Fruit fly (Drosophila melanogaster) whole organism, embryonic: Measurements from ENCODE around the gene Sf3b3.
A peak's percentile ranks its signal among the peaks of the same experiment; 100 is the strongest.

Experiments used
- Abd-B ChIP-seq: fragments of 200-800 bp; sonication (Bioruptor generic); optimal IDR thresholded peaks from 2 replicates; lab custom pipeline; 2018; ENCODE audit warnings: missing biosample characterization, mild to moderate bottlenecking, missing genetic modification characterization, moderate library complexity
- Atf6 ChIP-seq: fragments of 200-800 bp; sonication (Bioruptor generic); IDR thresholded peaks from 2 replicates; pipeline ENCODE4 v1.3.6; 2022; ENCODE audit warnings: missing biosample characterization, missing genetic modification characterization
- CG10267 ChIP-seq: fragments of 200-800 bp; sonication (Bioruptor generic); optimal IDR thresholded peaks from 2 replicates; lab custom pipeline; 2018; ENCODE audit warnings: missing biosample characterization, mild to moderate bottlenecking, missing genetic modification characterization, moderate library complexity
- CG12769 ChIP-seq: fragments of 200-800 bp; sonication (Bioruptor generic); optimal IDR thresholded peaks from 2 replicates; lab custom pipeline; 2019; ENCODE audit warnings: missing biosample characterization, mild to moderate bottlenecking, missing genetic modification characterization, moderate library complexity
- CG13123 ChIP-seq: fragments of 200-800 bp; sonication (Bioruptor generic); optimal IDR thresholded peaks from 2 replicates; lab custom pipeline; 2016; ENCODE audit warnings: missing biosample characterization, missing genetic modification characterization
- CG14667 ChIP-seq: fragments of 200-800 bp; sonication (Bioruptor generic); IDR thresholded peaks from 2 replicates; pipeline ENCODE4 v1.3.6; 2022; ENCODE audit warnings: missing biosample characterization, missing genetic modification characterization
- CG16863 ChIP-seq: fragments of 200-800 bp; sonication (Bioruptor generic); optimal IDR thresholded peaks from 3 replicates; lab custom pipeline; 2016; ENCODE audit warnings: missing biosample characterization, missing genetic modification characterization
- CG17186 ChIP-seq: fragments of 200-800 bp; sonication (Bioruptor generic); optimal IDR thresholded peaks from 3 replicates; lab custom pipeline; 2017; ENCODE audit warnings: missing biosample characterization, missing genetic modification reagents, missing genetic modification characterization
- CG30020 ChIP-seq: fragments of 200-800 bp; optimal IDR thresholded peaks from 2 replicates; lab custom pipeline; 2019; ENCODE audit warnings: missing biosample characterization, mild to moderate bottlenecking, missing genetic modification characterization, moderate library complexity
- CG31224 ChIP-seq: fragments of 200-800 bp; sonication (Bioruptor generic); IDR thresholded peaks from 2 replicates; pipeline ENCODE4 v1.3.6; 2022; ENCODE audit warnings: missing biosample characterization, missing genetic modification characterization
- CG7928 ChIP-seq: fragments of 200-800 bp; sonication (Bioruptor generic); optimal IDR thresholded peaks from 2 replicates; lab custom pipeline; 2017; ENCODE audit warnings: missing biosample characterization, mild to moderate bottlenecking, missing genetic modification characterization
- CG8478 ChIP-seq: fragments of >200 bp; optimal IDR thresholded peaks from 2 replicates; lab custom pipeline; 2018
- CG8944 ChIP-seq: fragments of 200-800 bp; sonication (Bioruptor generic); optimal IDR thresholded peaks from 3 replicates; lab custom pipeline; 2016; ENCODE audit warnings: missing biosample characterization, missing genetic modification characterization
- CG9215 ChIP-seq: fragments of 200-800 bp; sonication (Bioruptor generic); IDR thresholded peaks from 2 replicates; pipeline ENCODE4 v1.3.6; 2022; ENCODE audit warnings: missing biosample characterization, missing genetic modification characterization
- Dip3 ChIP-seq: fragments of 200-800 bp; sonication (Bioruptor generic); optimal IDR thresholded peaks from 3 replicates; lab custom pipeline; 2016; ENCODE audit warnings: missing biosample characterization, missing genetic modification characterization
- Dll ChIP-seq: fragments of 200-800 bp; sonication (Bioruptor generic); IDR thresholded peaks from 4 replicates; pipeline ENCODE4 v1.3.6; 2022; ENCODE audit warnings: missing biosample characterization, missing genetic modification characterization; ENCODE audit not compliant: partially characterized antibody
- Doc2 ChIP-seq: fragments of 200-800 bp; sonication (Bioruptor generic); IDR thresholded peaks from 2 replicates; pipeline ENCODE4 v1.3.6; 2022; ENCODE audit warnings: missing biosample characterization, missing genetic modification characterization
- E2f2 ChIP-seq: fragments of 200-800 bp; sonication (Bioruptor generic); IDR thresholded peaks from 2 replicates; pipeline ENCODE4 v1.3.6; 2022; ENCODE audit warnings: missing biosample characterization, missing genetic modification characterization
- Elba2 ChIP-seq: fragments of 200-800 bp; sonication (Bioruptor generic); optimal IDR thresholded peaks from 3 replicates; lab custom pipeline; 2016; ENCODE audit warnings: missing biosample characterization, missing genetic modification characterization
- HHEX ChIP-seq: fragments of 200-800 bp; sonication (Bioruptor generic); optimal IDR thresholded peaks from 3 replicates; lab custom pipeline; 2017; ENCODE audit warnings: missing biosample characterization, mild to moderate bottlenecking, missing genetic modification characterization, missing genetic modification reagents
- MTF-1 ChIP-seq: fragments of 200-800 bp; sonication (Bioruptor generic); optimal IDR thresholded peaks from 2 replicates; lab custom pipeline; 2018; ENCODE audit warnings: missing biosample characterization, mild to moderate bottlenecking, missing genetic modification characterization, borderline replicate concordance
- Nf-YA ChIP-seq: fragments of 200-800 bp; sonication (Bioruptor generic); IDR thresholded peaks from 2 replicates; pipeline ENCODE4 v1.3.6; 2022; ENCODE audit warnings: missing biosample characterization, missing genetic modification characterization
- Side ChIP-seq: fragments of 200-800 bp; sonication (Bioruptor generic); optimal IDR thresholded peaks from 2 replicates; lab custom pipeline; 2016; ENCODE audit warnings: missing biosample characterization, missing genetic modification characterization
- Sox102F ChIP-seq: fragments of 200-800 bp; sonication (Bioruptor generic); optimal IDR thresholded peaks from 2 replicates; lab custom pipeline; 2018; ENCODE audit warnings: missing biosample characterization, mild to moderate bottlenecking, missing genetic modification characterization, moderate library complexity
- ash1 ChIP-seq: fragments of 200-800 bp; sonication (Bioruptor generic); optimal IDR thresholded peaks from 2 replicates; lab custom pipeline; 2018; ENCODE audit warnings: missing biosample characterization, mild to moderate bottlenecking, missing genetic modification characterization
- bowl ChIP-seq: fragments of 200-800 bp; sonication (Bioruptor generic); IDR thresholded peaks from 2 replicates; pipeline ENCODE4 v1.3.6; 2022; ENCODE audit warnings: missing biosample characterization, missing genetic modification characterization
- cato ChIP-seq: fragments of 200-800 bp; sonication (Bioruptor generic); optimal IDR thresholded peaks from 2 replicates; lab custom pipeline; 2016; ENCODE audit warnings: missing biosample characterization, missing genetic modification characterization, borderline replicate concordance
- crol ChIP-seq: fragments of 200-800 bp; sonication (Bioruptor generic); IDR thresholded peaks from 2 replicates; pipeline ENCODE4 v1.3.6; 2022; ENCODE audit warnings: missing biosample characterization, missing genetic modification characterization
- cwo ChIP-seq: fragments of 200-800 bp; sonication (Bioruptor generic); optimal IDR thresholded peaks from 3 replicates; lab custom pipeline; 2017; ENCODE audit warnings: missing biosample characterization, missing genetic modification characterization, mild to moderate bottlenecking, moderate library complexity, missing genetic modification reagents
- dpn ChIP-seq, 2 experiments: fragments of 200-800 bp; sonication (Bioruptor generic); optimal IDR thresholded peaks; 3 replicates each; lab custom pipeline; 2016; ENCODE audit warnings: missing biosample characterization in 2 of 2, missing genetic modification characterization in 2 of 2
- eve ChIP-seq, 2 experiments: fragments of >200 bp; optimal IDR thresholded peaks; 2 replicates each; lab custom pipeline; 2017; ENCODE audit warnings: missing biosample characterization in 2 of 2, missing genetic modification characterization in 2 of 2
- eyg ChIP-seq: fragments of 200-800 bp; sonication (Bioruptor generic); optimal IDR thresholded peaks from 3 replicates; lab custom pipeline; 2016; ENCODE audit warnings: missing biosample characterization, missing genetic modification characterization
- fd3F ChIP-seq: fragments of 200-800 bp; sonication (Bioruptor generic); optimal IDR thresholded peaks from 2 replicates; lab custom pipeline; 2018; ENCODE audit warnings: missing biosample characterization, mild to moderate bottlenecking, missing genetic modification characterization, moderate library complexity
- fd64A ChIP-seq: fragments of 200-800 bp; sonication (Bioruptor generic); optimal IDR thresholded peaks from 3 replicates; lab custom pipeline; 2018; ENCODE audit warnings: missing biosample characterization, mild to moderate bottlenecking, missing genetic modification characterization
- ftz-f1 ChIP-seq: fragments of 200-800 bp; sonication (Bioruptor generic); optimal IDR thresholded peaks from 2 replicates; lab custom pipeline; 2016; ENCODE audit warnings: missing biosample characterization, missing genetic modification characterization
- gcm2 ChIP-seq: fragments of 200-800 bp; sonication (Bioruptor generic); optimal IDR thresholded peaks from 2 replicates; lab custom pipeline; 2016; ENCODE audit warnings: missing biosample characterization, missing genetic modification characterization
- grau ChIP-seq: fragments of 200-800 bp; optimal IDR thresholded peaks from 3 replicates; lab custom pipeline; 2019; ENCODE audit warnings: missing biosample characterization, mild to moderate bottlenecking, missing genetic modification characterization, moderate library complexity
- jing ChIP-seq: fragments of 200-800 bp; sonication (Bioruptor generic); optimal IDR thresholded peaks from 2 replicates; lab custom pipeline; 2018; ENCODE audit warnings: missing biosample characterization, mild to moderate bottlenecking, missing genetic modification characterization
- jumu ChIP-seq: fragments of 200-800 bp; sonication (Bioruptor generic); optimal IDR thresholded peaks from 3 replicates; lab custom pipeline; 2016; ENCODE audit warnings: missing biosample characterization, missing genetic modification characterization
- pita ChIP-seq: fragments of 200-800 bp; sonication (Bioruptor generic); optimal IDR thresholded peaks from 2 replicates; lab custom pipeline; 2017; ENCODE audit warnings: missing biosample characterization, mild to moderate bottlenecking, missing genetic modification characterization
- rib ChIP-seq: fragments of 200-800 bp; sonication (Bioruptor generic); IDR thresholded peaks from 2 replicates; pipeline ENCODE4 v1.3.6; 2022; ENCODE audit warnings: missing biosample characterization, missing genetic modification characterization
- sc ChIP-seq, 3 experiments: fragments of >200 bp in 2 of 3; fragments of 200-800 bp in 1 of 3; sonication (Bioruptor generic) in 1 of 3; optimal IDR thresholded peaks; 2 replicates in 2 of 3; 3 replicates in 1 of 3; lab custom pipeline; 2017; ENCODE audit warnings: mild to moderate bottlenecking in 1 of 3, missing biosample characterization in 1 of 3, missing genetic modification characterization in 1 of 3, missing genetic modification reagents in 1 of 3
- sna ChIP-seq: fragments of 200-800 bp; sonication (Bioruptor generic); IDR thresholded peaks from 2 replicates; pipeline ENCODE4 v1.3.6; 2022; ENCODE audit warnings: missing biosample characterization, missing genetic modification characterization; ENCODE audit not compliant: partially characterized antibody
- so ChIP-seq: fragments of 200-800 bp; sonication (Bioruptor generic); IDR thresholded peaks from 3 replicates; pipeline ENCODE4 v1.3.6; 2022; ENCODE audit warnings: missing biosample characterization, missing genetic modification characterization
- stc ChIP-seq: fragments of 200-800 bp; sonication (Bioruptor generic); IDR thresholded peaks from 2 replicates; pipeline ENCODE4 v1.3.6; 2022; ENCODE audit warnings: missing biosample characterization, missing genetic modification characterization
- stwl ChIP-seq: fragments of 200-800 bp; sonication (Bioruptor generic); optimal IDR thresholded peaks from 3 replicates; lab custom pipeline; 2018; ENCODE audit warnings: missing biosample characterization, mild to moderate bottlenecking, missing genetic modification characterization, moderate library complexity
- tin ChIP-seq: fragments of 200-800 bp; sonication (Bioruptor generic); optimal IDR thresholded peaks from 3 replicates; lab custom pipeline; 2016; ENCODE audit warnings: missing biosample characterization, missing genetic modification characterization
- ttk ChIP-seq: fragments of 200-800 bp; sonication (Bioruptor generic); IDR thresholded peaks from 2 replicates; pipeline ENCODE4 v2.1.2; 2022; ENCODE audit warnings: missing biosample characterization, missing genetic modification characterization
- twi ChIP-seq: fragments of 200-800 bp; optimal IDR thresholded peaks from 2 replicates; lab custom pipeline; 2019; ENCODE audit warnings: missing biosample characterization, mild to moderate bottlenecking, missing genetic modification characterization, moderate library complexity
- unc-4 ChIP-seq: fragments of 200-800 bp; sonication (Bioruptor generic); IDR thresholded peaks from 2 replicates; pipeline ENCODE4 v1.3.6; 2022; ENCODE audit warnings: missing biosample characterization, missing genetic modification characterization; ENCODE audit not compliant: partially characterized antibody
- wek ChIP-seq: fragments of 200-800 bp; sonication (Bioruptor generic); optimal IDR thresholded peaks from 3 replicates; lab custom pipeline; 2018; ENCODE audit warnings: missing biosample characterization, mild to moderate bottlenecking, missing genetic modification characterization, moderate library complexity

Sf3b3 gene

dm6 chr3L:813229-813837 is 19.9 kb downstream of the Sf3b3 start (continued):
- no peak for TF ChIP-seq jing (GFP tag; lab: Kevin White, UChicago)
- no peak for TF ChIP-seq fd64A (GFP tag; lab: Kevin White, UChicago)
- no peak for TF ChIP-seq unc-4 (GFP tag; lab: Robert Waterston, UW)
- TF ChIP-seq MTF-1 (GFP tag; lab: Kevin White, UChicago): no peak
- TF ChIP-seq Atf6 (GFP tag; lab: Robert Waterston, UW): no peak
- no peak for TF ChIP-seq grau (tag; lab: Kevin White, UChicago)
- no peak for TF ChIP-seq Side (GFP tag; lab: Kevin White, UChicago)
- TF ChIP-seq eve (GFP tag; optimal IDR thresholded peaks at IDR 0.05; lab: Kevin White, UChicago): peak in 1 of 2 experiments; percentile 1
- no peak for TF ChIP-seq cato
- TF ChIP-seq dpn (GFP tag; optimal IDR thresholded peaks at IDR 0.05; lab: Kevin White, UChicago): no peak
- no peak for TF ChIP-seq Dll
- TF ChIP-seq pita (GFP tag; lab: Kevin White, UChicago): no peak
- TF ChIP-seq fd3F (GFP tag; lab: Kevin White, UChicago): no peak
- TF ChIP-seq crol: no peak
- no peak for TF ChIP-seq rib (GFP tag; lab: Robert Waterston, UW)
- no peak for TF ChIP-seq gcm2 (GFP tag; lab: Kevin White, UChicago)
- no peak for TF ChIP-seq tin
- TF ChIP-seq Elba2: no peak
- no peak for TF ChIP-seq stwl (tag; lab: Kevin White, UChicago)
- no peak for TF ChIP-seq Nf-YA (GFP tag; lab: Robert Waterston, UW)
- TF ChIP-seq ftz-f1 (GFP tag; lab: Kevin White, UChicago): no peak
- no peak for TF ChIP-seq CG9215
- TF ChIP-seq CG8478 (lab: Kevin White, UChicago): no peak
- peak; percentile 95 for TF ChIP-seq twi (tag; lab: Kevin White, UChicago)
- TF ChIP-seq CG16863 (GFP tag; lab: Kevin White, UChicago): no peak
- no peak for TF ChIP-seq Doc2 (GFP tag; lab: Robert Waterston, UW)
- no peak for TF ChIP-seq ttk
- TF ChIP-seq CG12769: no peak
- no peak for TF ChIP-seq CG17186 (GFP tag; lab: Kevin White, UChicago)
- no peak for TF ChIP-seq E2f2
- TF ChIP-seq bowl (GFP tag; lab: Robert Waterston, UW): no peak
- TF ChIP-seq CG14667: no peak
- TF ChIP-seq cwo (GFP tag; lab: Kevin White, UChicago): no peak
- no peak for TF ChIP-seq jumu
- no peak for TF ChIP-seq ash1 (GFP tag; lab: Kevin White, UChicago)
- no peak for TF ChIP-seq CG10267
- TF ChIP-seq CG8944: no peak
- TF ChIP-seq Abd-B (GFP tag; lab: Kevin White, UChicago): no peak
- TF ChIP-seq sna (GFP tag; lab: Robert Waterston, UW): no peak
- TF ChIP-seq so: no peak
- TF ChIP-seq CG30020 (tag; lab: Kevin White, UChicago): no peak
- no peak for TF ChIP-seq stc
- TF ChIP-seq wek (GFP tag; lab: Kevin White, UChicago): no peak
- TF ChIP-seq CG13123 (GFP tag; lab: Kevin White, UChicago): no peak
- TF ChIP-seq eyg: no peak
- no peak for TF ChIP-seq CG31224 (GFP tag; lab: Robert Waterston, UW)
- TF ChIP-seq HHEX (GFP tag; lab: Kevin White, UChicago): no peak
- TF ChIP-seq CG7928: no peak
- TF ChIP-seq Sox102F: peak; percentile 56
- TF ChIP-seq Dip3 (GFP tag; lab: Kevin White, UChicago): no peak
- no peak for TF ChIP-seq sc (optimal IDR thresholded peaks at IDR 0.05; lab: Kevin White, UChicago)
- TF ChIP-seq sc (GFP tag; optimal IDR thresholded peaks at IDR 0.05; lab: Kevin White, UChicago): peak; percentile 14
